Fruit fly (Drosophila melanogaster): Measurements from ENCODE around the gene St2.

DNA sequence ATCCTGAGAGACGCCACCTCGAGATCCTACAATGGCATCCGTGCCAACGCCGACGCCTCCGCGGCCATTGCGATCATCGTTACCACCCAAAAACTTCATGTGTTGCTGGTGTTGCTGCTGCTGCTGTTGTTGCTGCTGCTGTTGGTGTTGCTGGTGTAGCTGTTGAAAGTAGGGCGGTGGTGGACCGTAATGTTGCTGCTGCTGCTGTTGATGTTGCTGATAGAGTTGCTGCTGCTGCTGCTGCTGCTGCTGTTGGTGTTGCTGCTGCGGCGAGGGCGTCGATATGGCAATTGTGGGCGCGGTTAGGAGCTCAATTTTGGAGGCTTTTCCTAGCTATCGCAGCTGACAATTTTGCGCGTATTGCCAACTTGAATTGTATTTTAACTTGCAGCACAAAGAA is 17.9 kb upstream of the St2 start:
- TF ChIP-seq Crg-1 (GFP tag; optimal IDR thresholded peaks at IDR 0.05) (no peak), Hr96 (GFP tag; optimal IDR thresholded peaks at IDR 0.05) (no peak), toe (GFP tag; optimal IDR thresholded peaks at IDR 0.05) (no peak), CG1620 (GFP tag; optimal IDR thresholded peaks at IDR 0.05) (no peak), Mnt (GFP tag; optimal IDR thresholded peaks at IDR 0.05) (no peak), Clk (GFP tag; optimal IDR thresholded peaks at IDR 0.05) (no peak), bab1 (GFP tag; optimal IDR thresholded peaks at IDR 0.05) (no peak), CG11617 (GFP tag; optimal IDR thresholded peaks at IDR 0.05) (no peak), CG7101 (tag; optimal IDR thresholded peaks at IDR 0.05) (no peak), CG7045 (GFP tag; optimal IDR thresholded peaks at IDR 0.05) (no peak), kay (GFP tag; ENCODE audit: borderline replicate concordance) (no peak), pad (GFP tag; optimal IDR thresholded peaks at IDR 0.05) (no peak), CG14711 (tag; optimal IDR thresholded peaks at IDR 0.05) (no peak)
